Fruit fly (Drosophila melanogaster) S2 (cell line): Measurements from ENCODE around the gene CG32091.

Source experiments
- CG8478 ChIP-seq: fragments of >200 bp; optimal IDR thresholded peaks from 2 replicates; lab custom pipeline; 2018
- CTCF ChIP-seq, 2 experiments: fragments of >200 bp; optimal IDR thresholded peaks; 2 replicates each; lab custom pipeline; 2018

DNA sequence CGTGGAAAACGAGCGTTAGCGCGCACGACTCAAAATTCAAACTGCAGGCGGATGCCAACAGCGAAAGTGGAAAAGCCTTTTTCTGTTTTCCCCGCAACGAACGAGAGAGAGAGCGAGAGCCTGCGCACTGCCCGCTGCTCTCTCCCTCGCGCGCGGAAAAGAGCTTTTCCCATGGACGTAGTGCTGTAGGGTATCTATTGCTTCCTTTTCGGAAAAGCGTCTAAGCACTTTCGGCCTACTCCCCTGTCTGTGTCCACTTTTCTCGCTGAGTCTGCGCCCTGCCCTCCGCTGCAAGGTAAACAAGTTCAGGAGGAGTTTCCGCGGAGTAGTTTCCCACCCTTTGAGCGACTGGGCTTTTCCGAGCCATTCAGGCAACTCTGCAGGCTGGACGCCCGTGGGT, 49.1 kb downstream of the CG32091 start, which contains the start of gene CG32085:
- no peak for TF ChIP-seq CTCF (optimal IDR thresholded peaks at IDR 0.05; lab: Kevin White, UChicago)
- TF ChIP-seq CG8478 (lab: Kevin White, UChicago) = no peak
